Fruit fly (Drosophila melanogaster) whole organism, embryonic: ENCODE measurements around the gene CG33110.

ENCODE experiments used
- Antp ChIP-seq: fragments of 200-800 bp; sonication (Bioruptor generic); optimal IDR thresholded peaks from 3 replicates; lab custom pipeline; 2016; ENCODE audit warnings: missing biosample characterization, missing genetic modification characterization
- CG10543 ChIP-seq: fragments of 200-800 bp; sonication (Bioruptor generic); optimal IDR thresholded peaks from 3 replicates; lab custom pipeline; 2017; ENCODE audit warnings: missing biosample characterization, mild to moderate bottlenecking, missing genetic modification characterization, moderate library complexity
- CG10959 ChIP-seq: fragments of 200-800 bp; sonication (Bioruptor generic); IDR thresholded peaks from 2 replicates; pipeline ENCODE4 v1.3.6; 2022; ENCODE audit warnings: missing biosample characterization, missing genetic modification characterization
- CG10979 ChIP-seq: fragments of 200-800 bp; sonication (Bioruptor generic); optimal IDR thresholded peaks from 2 replicates; lab custom pipeline; 2018; ENCODE audit warnings: missing biosample characterization, mild to moderate bottlenecking, missing genetic modification characterization, moderate library complexity
- CG12155 ChIP-seq: fragments of 200-800 bp; sonication (Bioruptor generic); optimal IDR thresholded peaks from 3 replicates; lab custom pipeline; 2016; ENCODE audit warnings: missing biosample characterization, missing genetic modification characterization
- CG14667 ChIP-seq: fragments of 200-800 bp; sonication (Bioruptor generic); IDR thresholded peaks from 2 replicates; pipeline ENCODE4 v1.3.6; 2022; ENCODE audit warnings: missing biosample characterization, missing genetic modification characterization
- CG14860 ChIP-seq: fragments of 200-800 bp; sonication (Bioruptor generic); IDR thresholded peaks from 3 replicates; pipeline ENCODE4 v1.3.6; 2022; ENCODE audit warnings: missing biosample characterization, missing genetic modification characterization; ENCODE audit not compliant: partially characterized antibody
- CG15073 ChIP-seq: fragments of 200-800 bp; sonication (Bioruptor generic); optimal IDR thresholded peaks from 2 replicates; lab custom pipeline; 2016; ENCODE audit warnings: missing biosample characterization, missing genetic modification characterization
- CG16779 ChIP-seq: fragments of 200-800 bp; sonication (Bioruptor generic); IDR thresholded peaks from 2 replicates; pipeline ENCODE4 v1.3.6; 2022; ENCODE audit warnings: missing biosample characterization, missing genetic modification characterization
- CG17328 ChIP-seq: fragments of 200-800 bp; sonication (Bioruptor generic); IDR thresholded peaks from 2 replicates; pipeline ENCODE4 v1.3.6; 2022; ENCODE audit warnings: missing biosample characterization, missing genetic modification characterization
- CG17612 ChIP-seq: fragments of 200-800 bp; sonication (Bioruptor generic); IDR thresholded peaks from 2 replicates; pipeline ENCODE4 v1.3.6; 2022; ENCODE audit warnings: missing biosample characterization, missing genetic modification characterization
- CG18619 ChIP-seq: fragments of 200-800 bp; sonication (Bioruptor generic); optimal IDR thresholded peaks from 3 replicates; lab custom pipeline; 2017; ENCODE audit warnings: missing biosample characterization, mild to moderate bottlenecking, missing genetic modification characterization
- CG2120 ChIP-seq: fragments of 200-800 bp; sonication (Bioruptor generic); optimal IDR thresholded peaks from 3 replicates; lab custom pipeline; 2016; ENCODE audit warnings: missing biosample characterization, missing genetic modification characterization
- CG32767 ChIP-seq: fragments of 200-800 bp; sonication (Bioruptor generic); IDR thresholded peaks from 2 replicates; pipeline ENCODE4 v1.3.6; 2022; ENCODE audit warnings: missing biosample characterization, missing genetic modification characterization
- CG6254 ChIP-seq: fragments of 200-800 bp; sonication (Bioruptor generic); optimal IDR thresholded peaks from 3 replicates; lab custom pipeline; 2017; ENCODE audit warnings: mild to moderate bottlenecking, missing biosample characterization, missing genetic modification reagents, missing genetic modification characterization
- CG8478 ChIP-seq: fragments of >200 bp; optimal IDR thresholded peaks from 2 replicates; lab custom pipeline; 2018
- CHES-1-like ChIP-seq: fragments of 200-800 bp; sonication (Bioruptor generic); optimal IDR thresholded peaks from 2 replicates; lab custom pipeline; 2016; ENCODE audit warnings: missing biosample characterization, missing genetic modification characterization
- CkIIα-i1 ChIP-seq: fragments of 200-800 bp; sonication (Bioruptor generic); IDR thresholded peaks from 2 replicates; pipeline ENCODE4 v1.3.6; 2022; ENCODE audit warnings: missing biosample characterization, missing genetic modification characterization
- CrebB ChIP-seq: fragments of 200-800 bp; sonication (Bioruptor generic); optimal IDR thresholded peaks from 3 replicates; lab custom pipeline; 2018; ENCODE audit warnings: missing biosample characterization, mild to moderate bottlenecking, missing genetic modification characterization
- D19B ChIP-seq: fragments of 200-800 bp; sonication (Bioruptor generic); optimal IDR thresholded peaks from 2 replicates; lab custom pipeline; 2017; ENCODE audit warnings: missing biosample characterization, mild to moderate bottlenecking, missing genetic modification characterization
- Dref ChIP-seq: fragments of 200-800 bp; sonication (Bioruptor generic); IDR thresholded peaks from 2 replicates; pipeline ENCODE4 v1.3.6; 2022; ENCODE audit warnings: missing biosample characterization, missing genetic modification characterization
- E2f2 ChIP-seq: fragments of 200-800 bp; sonication (Bioruptor generic); IDR thresholded peaks from 2 replicates; pipeline ENCODE4 v1.3.6; 2022; ENCODE audit warnings: missing biosample characterization, missing genetic modification characterization
- PHDP ChIP-seq: fragments of 200-800 bp; sonication (Bioruptor generic); optimal IDR thresholded peaks from 3 replicates; lab custom pipeline; 2018; ENCODE audit warnings: missing biosample characterization, mild to moderate bottlenecking, missing genetic modification characterization, moderate library complexity
- Scr ChIP-seq: fragments of 200-800 bp; sonication (Bioruptor generic); IDR thresholded peaks from 2 replicates; pipeline ENCODE4 v1.3.6; 2022; ENCODE audit warnings: missing biosample characterization, missing genetic modification characterization; ENCODE audit not compliant: partially characterized antibody
- Side ChIP-seq: fragments of 200-800 bp; sonication (Bioruptor generic); optimal IDR thresholded peaks from 2 replicates; lab custom pipeline; 2016; ENCODE audit warnings: missing biosample characterization, missing genetic modification characterization
- Sox102F ChIP-seq: fragments of 200-800 bp; sonication (Bioruptor generic); optimal IDR thresholded peaks from 2 replicates; lab custom pipeline; 2018; ENCODE audit warnings: missing biosample characterization, mild to moderate bottlenecking, missing genetic modification characterization, moderate library complexity
- Spps ChIP-seq: fragments of 200-800 bp; sonication (Bioruptor generic); optimal IDR thresholded peaks from 2 replicates; lab custom pipeline; 2018; ENCODE audit warnings: missing biosample characterization, mild to moderate bottlenecking, missing genetic modification characterization
- al ChIP-seq: fragments of 200-800 bp; sonication (Bioruptor generic); IDR thresholded peaks from 2 replicates; pipeline ENCODE4 v1.3.6; 2022; ENCODE audit warnings: missing biosample characterization, missing genetic modification characterization
- ato ChIP-seq: fragments of 200-800 bp; sonication (Bioruptor generic); IDR thresholded peaks from 2 replicates; pipeline ENCODE4 v1.3.6; 2022; ENCODE audit warnings: missing biosample characterization, missing genetic modification characterization; ENCODE audit not compliant: partially characterized antibody
- bab2 ChIP-seq: fragments of 200-800 bp; sonication (Bioruptor generic); optimal IDR thresholded peaks from 2 replicates; lab custom pipeline; 2016; ENCODE audit warnings: missing biosample characterization, missing genetic modification characterization
- bsh ChIP-seq, 2 experiments: fragments of 200-800 bp; sonication (Bioruptor generic); optimal IDR thresholded peaks; 2 replicates each; lab custom pipeline; 2017 to 2018; ENCODE audit warnings: mild to moderate bottlenecking in 2 of 2, missing biosample characterization in 2 of 2, missing genetic modification characterization in 2 of 2, moderate library complexity in 1 of 2
- crc ChIP-seq: fragments of 200-800 bp; sonication (Bioruptor generic); optimal IDR thresholded peaks from 2 replicates; lab custom pipeline; 2016; ENCODE audit warnings: missing biosample characterization, missing genetic modification characterization
- crp ChIP-seq, 2 experiments: fragments of 200-800 bp; sonication (Bioruptor generic); optimal IDR thresholded peaks; 2 replicates in 1 of 2; 3 replicates in 1 of 2; lab custom pipeline; 2017; ENCODE audit warnings: missing biosample characterization in 2 of 2, missing genetic modification characterization in 2 of 2, mild to moderate bottlenecking in 1 of 2, moderate library complexity in 1 of 2
- dati ChIP-seq: fragments of 200-800 bp; sonication (Bioruptor generic); IDR thresholded peaks from 2 replicates; pipeline ENCODE4 v1.3.6; 2022; ENCODE audit warnings: missing biosample characterization, missing genetic modification characterization
- ems ChIP-seq: fragments of 200-800 bp; sonication (Bioruptor generic); optimal IDR thresholded peaks from 3 replicates; lab custom pipeline; 2016; ENCODE audit warnings: missing biosample characterization, missing genetic modification characterization
- gcm ChIP-seq: fragments of 200-800 bp; sonication (Bioruptor generic); optimal IDR thresholded peaks from 2 replicates; lab custom pipeline; 2019; ENCODE audit warnings: missing biosample characterization, mild to moderate bottlenecking, missing genetic modification characterization, moderate library complexity
- hb ChIP-seq: fragments of 200-800 bp; sonication (Bioruptor generic); IDR thresholded peaks from 3 replicates; pipeline ENCODE4 v1.3.6; 2022; ENCODE audit warnings: missing biosample characterization, missing genetic modification characterization; ENCODE audit not compliant: partially characterized antibody
- hbn ChIP-seq: fragments of 200-800 bp; sonication (Bioruptor generic); IDR thresholded peaks from 2 replicates; pipeline ENCODE4 v1.3.6; 2022; ENCODE audit warnings: missing biosample characterization, missing genetic modification characterization; ENCODE audit not compliant: partially characterized antibody
- jing ChIP-seq: fragments of 200-800 bp; sonication (Bioruptor generic); optimal IDR thresholded peaks from 2 replicates; lab custom pipeline; 2018; ENCODE audit warnings: missing biosample characterization, mild to moderate bottlenecking, missing genetic modification characterization
- kah ChIP-seq: fragments of 200-800 bp; sonication (Bioruptor generic); optimal IDR thresholded peaks from 2 replicates; lab custom pipeline; 2018; ENCODE audit warnings: missing biosample characterization, mild to moderate bottlenecking, missing genetic modification characterization
- lab ChIP-seq: fragments of 200-800 bp; sonication (Bioruptor generic); optimal IDR thresholded peaks from 3 replicates; lab custom pipeline; 2017; ENCODE audit warnings: missing biosample characterization, missing genetic modification characterization, mild to moderate bottlenecking, moderate library complexity, missing genetic modification reagents
- nmo ChIP-seq: fragments of 200-800 bp; sonication (Bioruptor generic); optimal IDR thresholded peaks from 2 replicates; lab custom pipeline; 2018; ENCODE audit warnings: missing biosample characterization, mild to moderate bottlenecking, missing genetic modification characterization, moderate library complexity
- oc ChIP-seq: fragments of 200-800 bp; sonication (Bioruptor generic); optimal IDR thresholded peaks from 2 replicates; lab custom pipeline; 2018; ENCODE audit warnings: missing biosample characterization, mild to moderate bottlenecking, missing genetic modification characterization, moderate library complexity
- phol ChIP-seq: fragments of 200-800 bp; sonication (Bioruptor generic); optimal IDR thresholded peaks from 3 replicates; lab custom pipeline; 2018; ENCODE audit warnings: missing biosample characterization, mild to moderate bottlenecking, missing genetic modification characterization, moderate library complexity
- pnt ChIP-seq: fragments of 200-800 bp; sonication (Bioruptor generic); optimal IDR thresholded peaks from 3 replicates; lab custom pipeline; 2016; ENCODE audit warnings: missing biosample characterization, missing genetic modification characterization
- sim ChIP-seq: fragments of 200-800 bp; sonication (Bioruptor generic); IDR thresholded peaks from 2 replicates; pipeline ENCODE4 v1.3.6; 2022; ENCODE audit warnings: missing biosample characterization, missing genetic modification characterization
- sima ChIP-seq: fragments of 200-800 bp; sonication (Bioruptor generic); optimal IDR thresholded peaks from 2 replicates; lab custom pipeline; 2016; ENCODE audit warnings: missing biosample characterization, missing genetic modification characterization
- slbo ChIP-seq: fragments of 200-800 bp; sonication (Bioruptor generic); IDR thresholded peaks from 2 replicates; pipeline ENCODE4 v1.3.6; 2022; ENCODE audit warnings: missing biosample characterization, missing genetic modification characterization
- sob ChIP-seq: fragments of 200-800 bp; sonication (Bioruptor generic); IDR thresholded peaks from 2 replicates; pipeline ENCODE4 v1.3.6; 2022; ENCODE audit warnings: missing biosample characterization, missing genetic modification characterization
- sqz ChIP-seq: fragments of 200-800 bp; sonication (Bioruptor generic); optimal IDR thresholded peaks from 3 replicates; lab custom pipeline; 2018; ENCODE audit warnings: missing biosample characterization, mild to moderate bottlenecking, missing genetic modification characterization
- unpg ChIP-seq: fragments of 200-800 bp; sonication (Bioruptor generic); optimal IDR thresholded peaks from 3 replicates; lab custom pipeline; 2018; ENCODE audit warnings: missing biosample characterization, mild to moderate bottlenecking, missing genetic modification characterization, moderate library complexity

CG33110 gene

dm6 chr3R:22530305-22530704 lies 39.7 kb upstream of the CG33110 start, which contains the start of gene CG33099 (continued):
- TF ChIP-seq ato (GFP tag; lab: Robert Waterston, UW) (no peak), jing (GFP tag; lab: Kevin White, UChicago) (no peak), Antp (GFP tag; lab: Kevin White, UChicago) (peak; percentile 6), ems (no peak), Dref (GFP tag; lab: Robert Waterston, UW) (no peak), crp (GFP tag; optimal IDR thresholded peaks at IDR 0.05; lab: Kevin White, UChicago) (no peak), CG17328 (GFP tag; lab: Robert Waterston, UW) (no peak), CG8478 (no peak), sqz (GFP tag; lab: Kevin White, UChicago) (peak; percentile 35), CG18619 (GFP tag; lab: Kevin White, UChicago) (peak; percentile 21), E2f2 (GFP tag; lab: Robert Waterston, UW) (peak; percentile 37; the same call in 1 of the 2 replicates), CG10543 (peak; percentile 68), pnt (GFP tag; lab: Kevin White, UChicago) (no peak), hb (GFP tag; lab: Robert Waterston, UW) (no peak), slbo (GFP tag; lab: Robert Waterston, UW) (0 out of 2 replicates have a peak, but pooled peaks have one; percentile 16), Spps (tag; lab: Kevin White, UChicago) (no peak), Scr (GFP tag; lab: Robert Waterston, UW) (no peak), crc (GFP tag; lab: Kevin White, UChicago) (no peak), CG10959 (GFP tag; lab: Robert Waterston, UW) (no peak), PHDP (tag; lab: Kevin White, UChicago) (peak; percentile 62), hbn (GFP tag; lab: Robert Waterston, UW) (no peak), CG14667 (GFP tag; lab: Robert Waterston, UW) (no peak), phol (tag; lab: Kevin White, UChicago) (no peak), CrebB (tag; lab: Kevin White, UChicago) (peak; percentile 64), lab (GFP tag; lab: Kevin White, UChicago) (peak; percentile 77), kah (GFP tag; lab: Kevin White, UChicago) (no peak), CG15073 (GFP tag; lab: Kevin White, UChicago) (no peak), CG16779 (GFP tag; lab: Robert Waterston, UW) (no peak), oc (tag; lab: Kevin White, UChicago) (no peak), sima (GFP tag; lab: Kevin White, UChicago) (no peak), bab2 (GFP tag; lab: Kevin White, UChicago) (peak; percentile 24), sob (GFP tag; lab: Robert Waterston, UW) (peak; percentile 29; the same call in 1 of the 2 replicates), CG12155 (no peak), gcm (GFP tag; lab: Kevin White, UChicago) (peak; percentile 49), CG32767 (no peak), CkIIα-i1 (GFP tag; lab: Robert Waterston, UW) (no peak), CG6254 (no peak), CG14860 (GFP tag; lab: Robert Waterston, UW) (no peak), CG10979 (tag; lab: Kevin White, UChicago) (peak; percentile 11), D19B (GFP tag; lab: Kevin White, UChicago) (no peak), sim (GFP tag; lab: Robert Waterston, UW) (no peak), CHES-1-like (GFP tag; lab: Kevin White, UChicago) (peak; percentile 40), nmo (GFP tag; lab: Kevin White, UChicago) (no peak), Sox102F (no peak), CG17612 (GFP tag; lab: Robert Waterston, UW) (no peak), dati (no peak), bsh (GFP tag; optimal IDR thresholded peaks at IDR 0.05; lab: Kevin White, UChicago) (peak in 1 of 2 experiments; percentile 29), al (GFP tag; lab: Robert Waterston, UW) (no peak), CG2120 (GFP tag; lab: Kevin White, UChicago) (no peak), unpg (GFP tag; lab: Kevin White, UChicago) (peak; percentile 43), Side (GFP tag; lab: Kevin White, UChicago) (peak; percentile 53)
